Fruit fly (Drosophila melanogaster): ENCODE measurements around the gene CG15533.

CG15533 gene

dm6 chr3R:30459066-30459935, 30.7 kb downstream of the CG15533 start, which contains the start of the genes CG2224 and CDase (continued):
- TF ChIP-seq Opbp (GFP tag; IDR thresholded peaks at IDR 0.05; ENCODE audit: partially characterized antibody) (peak; percentile 90; the same call in 2 of the 3 replicates), Dp (GFP tag; optimal IDR thresholded peaks at IDR 0.05) (peak; percentile 74), CG18476 (GFP tag; optimal IDR thresholded peaks at IDR 0.05) (no peak), exex (tag; optimal IDR thresholded peaks at IDR 0.05) (peak; percentile 71), Vsx1 (GFP tag; optimal IDR thresholded peaks at IDR 0.05) (peak; percentile 5), chinmo (GFP tag; IDR thresholded peaks at IDR 0.05; ENCODE audit: partially characterized antibody) (peak; percentile 96), her (GFP tag; optimal IDR thresholded peaks at IDR 0.05) (peak; percentile 98), CG42726 (GFP tag; IDR thresholded peaks at IDR 0.05; ENCODE audit: partially characterized antibody) (peak; percentile 59; the same call in 1 of the 2 replicates), Drgx (GFP tag; IDR thresholded peaks at IDR 0.05) (no peak), zen2 (GFP tag; IDR thresholded peaks at IDR 0.05; ENCODE audit: partially characterized antibody) (peak; percentile 97), sens-2 (GFP tag; IDR thresholded peaks at IDR 0.05) (no peak), nmo (GFP tag; optimal IDR thresholded peaks at IDR 0.05) (peak; percentile 19), MESR4 (GFP tag; optimal IDR thresholded peaks at IDR 0.05) (peak; percentile 56), CG8290 (GFP tag; optimal IDR thresholded peaks at IDR 0.05) (no peak), CG8290 (tag; optimal IDR thresholded peaks at IDR 0.05) (peak in 1 of 2 experiments; percentile 48), ato (GFP tag; IDR thresholded peaks at IDR 0.05; ENCODE audit: partially characterized antibody) (peak; percentile 95), Hmr (GFP tag; optimal IDR thresholded peaks at IDR 0.05) (no peak), tna (GFP tag; IDR thresholded peaks at IDR 0.05; ENCODE audit: partially characterized antibody) (peak; percentile 91), Doc3 (GFP tag; IDR thresholded peaks at IDR 0.05; ENCODE audit: partially characterized antibody) (peak; percentile 88), MBD-R2 (GFP tag; IDR thresholded peaks at IDR 0.05) (peak; percentile 89), Myb (GFP tag; optimal IDR thresholded peaks at IDR 0.05) (peak; percentile 96), crp (GFP tag; optimal IDR thresholded peaks at IDR 0.05) (peak; percentile 89 to 99), pb (GFP tag; optimal IDR thresholded peaks at IDR 0.05) (no peak), CG18599 (GFP tag; optimal IDR thresholded peaks at IDR 0.05) (no peak), CG6791 (GFP tag; IDR thresholded peaks at IDR 0.05; ENCODE audit: partially characterized antibody) (peak; percentile 92), peb (GFP tag; IDR thresholded peaks at IDR 0.05) (no peak), Dfd (GFP tag; optimal IDR thresholded peaks at IDR 0.05) (no peak), Scr (GFP tag; IDR thresholded peaks at IDR 0.05; ENCODE audit: partially characterized antibody) (peak; percentile 89), CrebB (tag; optimal IDR thresholded peaks at IDR 0.05) (peak; percentile 3), Dll (GFP tag; IDR thresholded peaks at IDR 0.05; ENCODE audit: partially characterized antibody) (peak; percentile 91), HLH4C (GFP tag; IDR thresholded peaks at IDR 0.05; ENCODE audit: partially characterized antibody) (peak; percentile 93), mld (GFP tag; IDR thresholded peaks at IDR 0.05; ENCODE audit: partially characterized antibody) (peak; percentile 79), luna (GFP tag; optimal IDR thresholded peaks at IDR 0.05) (no peak), Taf1 (GFP tag; IDR thresholded peaks at IDR 0.05) (no peak), sr (GFP tag; IDR thresholded peaks at IDR 0.05) (peak; percentile 77; the same call in 2 of the 3 replicates), unc-4 (GFP tag; IDR thresholded peaks at IDR 0.05; ENCODE audit: partially characterized antibody) (peak; percentile 96), CG2129 (GFP tag; IDR thresholded peaks at IDR 0.05; ENCODE audit: partially characterized antibody) (peak; percentile 63; the same call in 1 of the 2 replicates), nerfin-2 (GFP tag; IDR thresholded peaks at IDR 0.05; ENCODE audit: partially characterized antibody) (peak; percentile 87), CG34224 (GFP tag; IDR thresholded peaks at IDR 0.05; ENCODE audit: partially characterized antibody) (peak; percentile 98), sna (GFP tag; IDR thresholded peaks at IDR 0.05; ENCODE audit: partially characterized antibody) (peak; percentile 95), PHDP (tag; optimal IDR thresholded peaks at IDR 0.05) (peak; percentile 8), CG2116 (GFP tag; optimal IDR thresholded peaks at IDR 0.05) (peak; percentile 74), Pdp1 (GFP tag; optimal IDR thresholded peaks at IDR 0.05) (peak in 1 of 2 experiments; percentile 48), Ets65A (GFP tag) (peak; percentile 35), amos (GFP tag; IDR thresholded peaks at IDR 0.05; ENCODE audit: partially characterized antibody) (peak; percentile 89), sens (GFP tag) (peak; percentile 55)

All from whole organism, embryonic.